Fruit fly (Drosophila melanogaster) whole organism: ENCODE measurements around the gene CG13074.

Experiments used
- CG8478 ChIP-seq: fragments of >200 bp; optimal IDR thresholded peaks from 2 replicates; lab custom pipeline; 2018; ENCODE audit warnings: inconsistent platforms
- EcR ChIP-seq, 2 experiments: fragments of >200 bp; optimal IDR thresholded peaks; 2 replicates each; lab custom pipeline; 2017; ENCODE audit warnings: missing biosample characterization in 2 of 2, missing genetic modification characterization in 2 of 2, missing genetic modification reagents in 2 of 2
- pan ChIP-seq: fragments of >200 bp; optimal IDR thresholded peaks from 2 replicates; lab custom pipeline; 2017
- psq ChIP-seq: fragments of >200 bp; optimal IDR thresholded peaks from 2 replicates; lab custom pipeline; 2017
- usp ChIP-seq: fragments of >200 bp; optimal IDR thresholded peaks from 2 replicates; lab custom pipeline; 2017; ENCODE audit warnings: missing biosample characterization, missing genetic modification characterization, mixed read lengths

dm6 chr3L:16060806-16061600, 36.3 kb downstream of the CG13074 start:
- TF ChIP-seq usp (GFP tag; lab: Kevin White, UChicago), result no peak
- TF ChIP-seq CG8478 (lab: Kevin White, UChicago), result no peak
- TF ChIP-seq psq, result no peak
- TF ChIP-seq pan (lab: Kevin White, UChicago), result no peak
- no peak for TF ChIP-seq EcR (GFP tag; optimal IDR thresholded peaks at IDR 0.05; lab: Kevin White, UChicago)
